Fruit fly (Drosophila melanogaster): ENCODE measurements around the gene CG11811.

dm6 chr3L:10659993-10660743 is 30.7 kb upstream of the CG11811 start:
- TF ChIP-seq CG8478 (optimal IDR thresholded peaks at IDR 0.05): no peak
- TF ChIP-seq CTCF (optimal IDR thresholded peaks at IDR 0.05): no peak

Data from S2 (cell line).